Worm (Caenorhabditis elegans): ENCODE results near the gene hlh-15.

hlh-15 gene

DNA sequence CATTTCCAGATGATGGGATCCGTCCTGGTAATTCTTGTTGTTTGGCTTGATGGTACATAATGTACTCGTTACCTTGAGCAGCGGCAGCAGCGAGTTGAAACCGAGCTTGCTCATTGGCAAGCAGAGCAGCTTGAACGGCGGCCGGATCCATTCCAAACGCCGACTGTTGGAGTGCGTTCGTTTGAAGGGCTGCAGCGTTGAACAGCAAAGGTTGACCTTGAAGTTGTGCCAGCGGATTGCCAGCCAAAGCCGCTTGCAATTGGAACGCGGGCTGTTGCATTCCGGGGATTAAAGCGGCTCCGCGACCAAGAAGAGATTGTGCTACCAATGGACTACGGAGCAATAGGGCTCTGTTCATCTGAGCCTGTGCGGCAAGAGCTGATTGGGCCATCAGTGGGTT is 33.0 kb upstream of the hlh-15 start:
- TF ChIP-seq hlh-11 (tag; optimal IDR thresholded peaks at IDR 0.05), result no peak
- peak; percentile 33 for TF ChIP-seq aha-1 (tag)
- no peak for TF ChIP-seq F37D6.2 (tag; optimal IDR thresholded peaks at IDR 0.05)
- TF ChIP-seq mxl-2 (GFP tag; conservative IDR thresholded peaks at IDR 0.05), result no peak
- TF ChIP-seq D1046.2 (GFP tag; IDR thresholded peaks at IDR 0.05), result no peak
- no peak for TF ChIP-seq dpl-1 (GFP tag; optimal IDR thresholded peaks at IDR 0.05)
- TF ChIP-seq unc-62 (GFP tag; optimal IDR thresholded peaks at IDR 0.05 in 1 of 2), result peak in 1 of 2 experiments; percentile 94
- TF ChIP-seq unc-62 (tag; optimal IDR thresholded peaks at IDR 0.05), result no peak
- TF ChIP-seq lin-38 (GFP tag; IDR thresholded peaks at IDR 0.05), result no peak
- no peak for TF ChIP-seq zag-1 (tag; optimal IDR thresholded peaks at IDR 0.05)
- TF ChIP-seq rbr-2 (tag; optimal IDR thresholded peaks at IDR 0.05), result no peak
- peak; percentile 65 for TF ChIP-seq set-16 (GFP tag; IDR thresholded peaks at IDR 0.05)
- TF ChIP-seq mdl-1 (tag; optimal IDR thresholded peaks at IDR 0.05), result no peak
- TF ChIP-seq vab-7 (GFP tag; IDR thresholded peaks at IDR 0.05), result no peak
- no peak for TF ChIP-seq F44E2.7 (GFP tag; IDR thresholded peaks at IDR 0.05)
- TF ChIP-seq mdt-29 (GFP tag; IDR thresholded peaks at IDR 0.05), result no peak
- TF ChIP-seq ztf-7 (tag; optimal IDR thresholded peaks at IDR 0.05), result no peak
- TF ChIP-seq spr-3 (GFP tag; optimal IDR thresholded peaks at IDR 0.05), result no peak
- no peak for TF ChIP-seq daf-8 (GFP tag; IDR thresholded peaks at IDR 0.05)
- no peak for TF ChIP-seq fos-1 (tag; optimal IDR thresholded peaks at IDR 0.05)

DNA sequence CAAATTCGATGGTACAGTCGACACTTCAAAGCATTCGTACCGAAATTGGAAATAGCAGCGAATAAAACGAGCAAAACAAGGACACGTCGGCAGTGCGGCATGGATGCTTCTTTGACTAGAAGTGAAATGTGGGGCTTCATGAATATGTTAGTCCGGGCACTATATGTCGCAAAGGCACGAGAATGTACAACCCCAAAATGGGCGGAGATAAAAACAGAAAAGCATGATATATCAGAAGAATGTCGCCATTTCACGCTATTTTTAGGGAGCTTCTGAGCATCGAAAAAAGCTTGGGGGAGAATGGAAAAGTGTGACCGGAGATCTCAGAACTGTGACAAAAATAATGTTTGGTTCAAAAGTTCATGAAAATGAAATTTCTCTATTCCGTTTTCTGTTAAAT is 30.1 kb upstream of the hlh-15 start, which contains the start of gene T07D1.3:
T07D1.3 (minus strand) TSS at position 101 of the 400 bp plus-strand sequence.
- no peak for TF ChIP-seq egl-43 (GFP tag; IDR thresholded peaks at IDR 0.05)
- no peak for TF ChIP-seq tag-97 (GFP tag; IDR thresholded peaks at IDR 0.05)
- no peak for TF ChIP-seq dve-1 (tag; optimal IDR thresholded peaks at IDR 0.05; ENCODE audit: insufficient read depth)
- no peak for TF ChIP-seq snpc-4 (tag; optimal IDR thresholded peaks at IDR 0.05)
- no peak for TF ChIP-seq nhr-10 (tag; optimal IDR thresholded peaks at IDR 0.05)
- no peak for TF ChIP-seq lin-1 (GFP tag; IDR thresholded peaks at IDR 0.05)
- no peak for TF ChIP-seq dmd-8 (GFP tag; IDR thresholded peaks at IDR 0.05)
- no peak for TF ChIP-seq unc-130 (GFP tag; optimal IDR thresholded peaks at IDR 0.05)
- TF ChIP-seq dmd-6 (GFP tag; IDR thresholded peaks at IDR 0.05), result no peak
- TF ChIP-seq zfp-3 (GFP tag; conservative IDR thresholded peaks at IDR 0.05), result no peak
- no peak for TF ChIP-seq mxl-3 (GFP tag; optimal IDR thresholded peaks at IDR 0.05)
- TF ChIP-seq mep-1 (tag; optimal IDR thresholded peaks at IDR 0.05), result no peak
- TF ChIP-seq spr-1 (tag; optimal IDR thresholded peaks at IDR 0.05), result no peak
- TF ChIP-seq hlh-30 (tag; optimal IDR thresholded peaks at IDR 0.05; ENCODE audit: insufficient read depth), result no peak
- TF ChIP-seq T20F7.1 (GFP tag; optimal IDR thresholded peaks at IDR 0.05), result no peak

ce11 chrX:2441163-2441562 is 28.0 kb upstream of the hlh-15 start:
- TF ChIP-seq aha-1 (tag), result peak; percentile 88
- no peak for TF ChIP-seq egl-27 (tag; optimal IDR thresholded peaks at IDR 0.05)
- no peak for TF ChIP-seq nhr-11 (tag; optimal IDR thresholded peaks at IDR 0.05)

ce11 chrX:2439728-2440127 is 26.6 kb upstream of the hlh-15 start:
- TF ChIP-seq Y75B8A.6 (GFP tag; IDR thresholded peaks at IDR 0.05), result no peak
- TF ChIP-seq hmg-1.1 (GFP tag; IDR thresholded peaks at IDR 0.05), result no peak
- TF ChIP-seq D1046.2 (GFP tag; IDR thresholded peaks at IDR 0.05), result no peak
- TF ChIP-seq dmd-6 (GFP tag; IDR thresholded peaks at IDR 0.05), result peak; percentile 59
- no peak for TF ChIP-seq hlh-30 (tag; optimal IDR thresholded peaks at IDR 0.05; ENCODE audit: insufficient read depth)
- no peak for TF ChIP-seq zip-2 (tag; optimal IDR thresholded peaks at IDR 0.05)
- TF ChIP-seq ztf-11 (tag; optimal IDR thresholded peaks at IDR 0.05), result no peak
- no peak for TF ChIP-seq ceh-44 (GFP tag; IDR thresholded peaks at IDR 0.05)
- TF ChIP-seq ctbp-1 (GFP tag; IDR thresholded peaks at IDR 0.05), result no peak
- no peak for TF ChIP-seq ces-1 (GFP tag; optimal IDR thresholded peaks at IDR 0.05)
- TF ChIP-seq lin-15B (tag; optimal IDR thresholded peaks at IDR 0.05), result no peak
- no peak for TF ChIP-seq mep-1 (tag; optimal IDR thresholded peaks at IDR 0.05)
- TF ChIP-seq mxl-2 (GFP tag; conservative IDR thresholded peaks at IDR 0.05), result no peak
- no peak for TF ChIP-seq zfp-3 (GFP tag; conservative IDR thresholded peaks at IDR 0.05)
- no peak for TF ChIP-seq fkh-10 (GFP tag; optimal IDR thresholded peaks at IDR 0.05)
- no peak for TF ChIP-seq daf-16 (GFP tag; optimal IDR thresholded peaks at IDR 0.05)
- TF ChIP-seq daf-16 (tag; optimal IDR thresholded peaks at IDR 0.05), result peak; percentile 96
- peak; percentile 4 for TF ChIP-seq nhr-6 (tag; optimal IDR thresholded peaks at IDR 0.05)
- TF ChIP-seq mdl-1 (tag; optimal IDR thresholded peaks at IDR 0.05), result no peak
- TF ChIP-seq nhr-77 (tag; optimal IDR thresholded peaks at IDR 0.05), result peak; percentile 46

Data from whole organism, L4 larva.